Worm (Caenorhabditis elegans) whole organism, L2 larva: Measurements from ENCODE around the gene rpl-28.

Experiments
- ZK546.5 ChIP-seq: sonication (generic microtip); optimal IDR thresholded peaks from 2 replicates; lab custom pipeline; 2017; ENCODE audit warnings: missing biosample characterization, missing genetic modification characterization
- ama-1 ChIP-seq: fragments of 150-350 bp; optimal IDR thresholded peaks from 2 replicates; lab custom pipeline; 2018; ENCODE audit warnings: inconsistent platforms
- blmp-1 ChIP-seq: sonication (generic microtip); optimal IDR thresholded peaks from 2 replicates; lab custom pipeline; 2017; ENCODE audit warnings: missing genetic modification characterization, mild to moderate bottlenecking, missing compliant biosample characterization, antibody characterized with exemption, moderate library complexity; ENCODE audit not compliant: insufficient read depth
- elt-1 ChIP-seq: fragments of 150-350 bp; optimal IDR thresholded peaks from 2 replicates; lab custom pipeline; 2014; ENCODE audit warnings: missing biosample characterization, missing genetic modification characterization
- fos-1 ChIP-seq: fragments of 150-350 bp; optimal IDR thresholded peaks from 2 replicates; lab custom pipeline; 2014; ENCODE audit warnings: missing biosample characterization, missing genetic modification characterization
- mbf-1 ChIP-seq: sonication (generic microtip); optimal IDR thresholded peaks from 2 replicates; lab custom pipeline; 2017; ENCODE audit warnings: missing biosample characterization, missing genetic modification characterization
- nhr-11 ChIP-seq: fragments of 150-350 bp; optimal IDR thresholded peaks from 2 replicates; lab custom pipeline; 2014; ENCODE audit warnings: missing biosample characterization, missing genetic modification characterization
- skn-1 ChIP-seq: sonication (generic microtip); optimal IDR thresholded peaks from 2 replicates; lab custom pipeline; 2017; ENCODE audit warnings: missing biosample characterization, missing genetic modification characterization
- ztf-11 ChIP-seq: sonication (generic microtip); optimal IDR thresholded peaks from 2 replicates; lab custom pipeline; 2017; ENCODE audit warnings: missing biosample characterization, missing genetic modification characterization

DNA sequence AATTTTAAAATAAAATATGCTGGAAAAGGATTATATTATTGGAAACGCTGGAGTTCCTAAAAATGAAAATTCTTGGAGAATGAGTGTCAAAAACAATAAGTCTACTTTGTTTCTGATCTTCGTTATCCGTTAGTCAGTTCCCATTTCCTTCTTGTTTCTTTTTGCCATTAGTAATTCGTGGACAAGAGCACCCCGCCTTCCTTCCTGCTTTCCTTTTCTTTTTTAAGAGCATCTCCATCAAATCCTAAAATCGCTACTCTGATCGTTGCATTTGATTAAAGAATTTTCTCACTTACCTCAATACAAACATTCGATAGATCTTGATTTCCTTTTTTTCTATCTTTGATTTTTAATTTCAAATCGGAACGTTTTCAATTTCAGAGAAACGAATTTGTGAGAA is 48.1 kb downstream of the rpl-28 start, which contains the start of gene frpr-15:
- TF ChIP-seq ama-1 (lab: Kevin White, UChicago) (no peak), nhr-11 (tag; lab: Kevin White, UChicago) (no peak), ZK546.5 (tag; lab: Kevin White, UChicago) (no peak), blmp-1 (tag; lab: Kevin White, UChicago) (no peak), elt-1 (tag; lab: Kevin White, UChicago) (no peak), mbf-1 (tag; lab: Kevin White, UChicago) (no peak), fos-1 (tag; lab: Kevin White, UChicago) (no peak), skn-1 (tag; lab: Kevin White, UChicago) (no peak), ztf-11 (tag; lab: Kevin White, UChicago) (no peak)
